Worm (Caenorhabditis elegans): Measurements from ENCODE around the gene cyn-4.

The cyn-4 gene

ce11 chrII:10888979-10889378 is 16.6 kb upstream of the cyn-4 start, which contains the start of gene ptr-8:
Gene ptr-8, plus strand, starts transcription at chrII:10889279.
- no peak for TF ChIP-seq skn-1 (tag; optimal IDR thresholded peaks at IDR 0.05)
- no peak for TF ChIP-seq C34F6.9 (tag; optimal IDR thresholded peaks at IDR 0.05)
- TF ChIP-seq crh-2 (tag; optimal IDR thresholded peaks at IDR 0.05) = no peak
- TF ChIP-seq nhr-21 (tag; optimal IDR thresholded peaks at IDR 0.05) = no peak
- TF ChIP-seq Y55F3AM.14 (GFP tag; optimal IDR thresholded peaks at IDR 0.05) = no peak
- no peak for TF ChIP-seq nhr-11 (tag; optimal IDR thresholded peaks at IDR 0.05)
- TF ChIP-seq lin-11 (tag; optimal IDR thresholded peaks at IDR 0.05) = no peak
- no peak for TF ChIP-seq elt-1 (tag; optimal IDR thresholded peaks at IDR 0.05)
- TF ChIP-seq lin-13 (GFP tag; optimal IDR thresholded peaks at IDR 0.05) = no peak
- TF ChIP-seq F13H6.1 (tag; optimal IDR thresholded peaks at IDR 0.05) = no peak
- no peak for TF ChIP-seq ceh-82 (tag; optimal IDR thresholded peaks at IDR 0.05)
- no peak for TF ChIP-seq lsy-2 (tag; optimal IDR thresholded peaks at IDR 0.05)
- no peak for TF ChIP-seq ceh-16 (tag; optimal IDR thresholded peaks at IDR 0.05)
- no peak for TF ChIP-seq ama-1 (optimal IDR thresholded peaks at IDR 0.05)
- no peak for TF ChIP-seq gmeb-1 (tag; optimal IDR thresholded peaks at IDR 0.05)

ce11 chrII:10887097-10887496 is 14.7 kb upstream of the cyn-4 start:
- TF ChIP-seq ztf-1 (GFP tag; conservative IDR thresholded peaks at IDR 0.05) = no peak
- TF ChIP-seq fos-1 (tag; optimal IDR thresholded peaks at IDR 0.05) = peak; percentile 17
- peak; percentile 67 for TF ChIP-seq nhr-129 (tag; optimal IDR thresholded peaks at IDR 0.05)
- TF ChIP-seq nhr-77 (tag; optimal IDR thresholded peaks at IDR 0.05) = no peak
- peak; percentile 39 for TF ChIP-seq sma-3 (GFP tag; optimal IDR thresholded peaks at IDR 0.05)
- TF ChIP-seq unc-62 (GFP tag; optimal IDR thresholded peaks at IDR 0.05) = no peak
- peak; percentile 75 for TF ChIP-seq nhr-25 (tag; optimal IDR thresholded peaks at IDR 0.05)

- no peak for TF ChIP-seq sma-3 (GFP tag; optimal IDR thresholded peaks at IDR 0.05)
- TF ChIP-seq nhr-25 (tag; optimal IDR thresholded peaks at IDR 0.05) = peak; percentile 49
- TF ChIP-seq zag-1 (tag; optimal IDR thresholded peaks at IDR 0.05) = no peak
Observed at ce11 chrII:10885868-10886514, 13.6 kb upstream of the cyn-4 start, which contains the start of gene F44F4.3. Gene F44F4.3, minus strand, starts transcription at chrII:10885918.

ce11 chrII:10885250-10885649 is 12.8 kb upstream of the cyn-4 start:
- TF ChIP-seq ama-1 (optimal IDR thresholded peaks at IDR 0.05) (no peak), sma-9 (GFP tag; optimal IDR thresholded peaks at IDR 0.05) (no peak), sma-9 (tag; optimal IDR thresholded peaks at IDR 0.05) (no peak), blmp-1 (tag; optimal IDR thresholded peaks at IDR 0.05; ENCODE audit: insufficient read depth) (no peak), lin-11 (tag; optimal IDR thresholded peaks at IDR 0.05) (no peak), F13H6.1 (tag; optimal IDR thresholded peaks at IDR 0.05) (no peak), lin-13 (GFP tag; optimal IDR thresholded peaks at IDR 0.05) (no peak), skn-1 (tag; optimal IDR thresholded peaks at IDR 0.05) (no peak), nhr-129 (tag; optimal IDR thresholded peaks at IDR 0.05) (no peak), zag-1 (tag; optimal IDR thresholded peaks at IDR 0.05) (no peak), nhr-11 (tag; optimal IDR thresholded peaks at IDR 0.05) (no peak)

ce11 chrII:10884396-10884795 is 12.0 kb upstream of the cyn-4 start, which contains the start of gene egg-3:
Gene egg-3, minus strand, starts transcription at chrII:10884441.
- TF ChIP-seq snpc-4 (tag; optimal IDR thresholded peaks at IDR 0.05) (no peak), aly-2 (tag; optimal IDR thresholded peaks at IDR 0.05) (no peak), nhr-11 (tag; optimal IDR thresholded peaks at IDR 0.05) (no peak), mab-5 (tag; optimal IDR thresholded peaks at IDR 0.05) (no peak), nhr-237 (tag; optimal IDR thresholded peaks at IDR 0.05) (no peak), elt-1 (tag; optimal IDR thresholded peaks at IDR 0.05) (no peak), skn-1 (tag; optimal IDR thresholded peaks at IDR 0.05) (no peak), blmp-1 (tag; optimal IDR thresholded peaks at IDR 0.05; ENCODE audit: insufficient read depth) (no peak), nhr-23 (tag; optimal IDR thresholded peaks at IDR 0.05) (no peak), lin-13 (GFP tag; optimal IDR thresholded peaks at IDR 0.05) (no peak), ZK546.5 (tag; optimal IDR thresholded peaks at IDR 0.05) (no peak), nhr-77 (tag; optimal IDR thresholded peaks at IDR 0.05) (no peak), sma-3 (GFP tag; optimal IDR thresholded peaks at IDR 0.05) (no peak), sma-9 (GFP tag; optimal IDR thresholded peaks at IDR 0.05) (no peak), sma-9 (tag; optimal IDR thresholded peaks at IDR 0.05) (no peak), ama-1 (optimal IDR thresholded peaks at IDR 0.05) (no peak), peb-1 (tag; optimal IDR thresholded peaks at IDR 0.05) (no peak), Y55F3AM.14 (GFP tag; optimal IDR thresholded peaks at IDR 0.05) (no peak)
